Fruit fly (Drosophila melanogaster): ENCODE data around the gene CG7402.

CG7402 gene

dm6 chr3L:17849517-17849916, 38.0 kb upstream of the CG7402 start, which contains the start of gene TrpRS-m (continued):
- no peak for TF ChIP-seq fd85E (GFP tag; optimal IDR thresholded peaks at IDR 0.05)
- TF ChIP-seq dsx (GFP tag; optimal IDR thresholded peaks at IDR 0.05; ENCODE audit: poor library complexity, severe bottlenecking) = no peak
- no peak for TF ChIP-seq Hr38 (GFP tag; optimal IDR thresholded peaks at IDR 0.05)
- TF ChIP-seq Hr39 (GFP tag; optimal IDR thresholded peaks at IDR 0.05) = no peak
- peak; percentile 9 for TF ChIP-seq Eip93F (GFP tag; optimal IDR thresholded peaks at IDR 0.05)
- no peak for TF ChIP-seq Met (GFP tag; optimal IDR thresholded peaks at IDR 0.05)
- TF ChIP-seq CG3919 (GFP tag; optimal IDR thresholded peaks at IDR 0.05) = no peak
- TF ChIP-seq dac (GFP tag; optimal IDR thresholded peaks at IDR 0.05) = no peak
- no peak for TF ChIP-seq topi (GFP tag; optimal IDR thresholded peaks at IDR 0.05)
- TF ChIP-seq CG4318 (GFP tag; optimal IDR thresholded peaks at IDR 0.05) = no peak
- TF ChIP-seq salr (GFP tag; optimal IDR thresholded peaks at IDR 0.05) = no peak

dm6 chr3L:17856655-17857479, 30.6 kb upstream of the CG7402 start, which contains the start of gene CG5535:
TSS of gene CG5535 (minus strand) at chr3L:17856794.
- TF ChIP-seq svp (GFP tag) (no peak), dac (GFP tag; optimal IDR thresholded peaks at IDR 0.05) (peak; percentile 60), fd59A (GFP tag; optimal IDR thresholded peaks at IDR 0.05) (peak; percentile 60), Sox102F (GFP tag; optimal IDR thresholded peaks at IDR 0.05) (no peak), Smox (GFP tag; optimal IDR thresholded peaks at IDR 0.05) (no peak), lz (GFP tag; optimal IDR thresholded peaks at IDR 0.05) (peak; percentile 29), CG11902 (GFP tag; optimal IDR thresholded peaks at IDR 0.05) (peak; percentile 12), Ets96B (tag; optimal IDR thresholded peaks at IDR 0.05) (peak; percentile 73), achi (GFP tag; optimal IDR thresholded peaks at IDR 0.05) (peak; percentile 78), CG8119 (GFP tag; IDR thresholded peaks at IDR 0.05) (peak; percentile 77), Eip78C (GFP tag) (peak; percentile 90), CG9139 (GFP tag; optimal IDR thresholded peaks at IDR 0.05) (peak; percentile 50), Hr4 (GFP tag; optimal IDR thresholded peaks at IDR 0.05) (peak; percentile 73), CG11762 (GFP tag; optimal IDR thresholded peaks at IDR 0.05; ENCODE audit: insufficient read depth) (peak; percentile 47), fd85E (GFP tag; optimal IDR thresholded peaks at IDR 0.05) (no peak), dsx (GFP tag; optimal IDR thresholded peaks at IDR 0.05; ENCODE audit: poor library complexity, severe bottlenecking) (peak; percentile 50), eg (GFP tag; IDR thresholded peaks at IDR 0.05) (peak; percentile 76), vri (GFP tag; optimal IDR thresholded peaks at IDR 0.05) (peak; percentile 12), CG34406 (GFP tag; optimal IDR thresholded peaks at IDR 0.05) (peak; percentile 56), Met (GFP tag; optimal IDR thresholded peaks at IDR 0.05) (no peak), OdsH (GFP tag; optimal IDR thresholded peaks at IDR 0.05) (peak; percentile 74), pdm3 (GFP tag; optimal IDR thresholded peaks at IDR 0.05) (peak; percentile 64), CG32006 (GFP tag; optimal IDR thresholded peaks at IDR 0.05) (peak; percentile 96), esn (GFP tag; optimal IDR thresholded peaks at IDR 0.05) (peak; percentile 65), Sox14 (GFP tag; optimal IDR thresholded peaks at IDR 0.05) (peak; percentile 41), CG8632 (GFP tag; optimal IDR thresholded peaks at IDR 0.05) (peak; percentile 57), Hr38 (GFP tag; optimal IDR thresholded peaks at IDR 0.05) (no peak), acj6 (GFP tag; optimal IDR thresholded peaks at IDR 0.05) (peak; percentile 76), Sox15 (GFP tag; optimal IDR thresholded peaks at IDR 0.05) (peak; percentile 32), spab (GFP tag; optimal IDR thresholded peaks at IDR 0.05) (peak; percentile 77), Lpt (GFP tag; optimal IDR thresholded peaks at IDR 0.05) (peak; percentile 58), net (GFP tag; optimal IDR thresholded peaks at IDR 0.05) (peak; percentile 79), CG3032 (tag; optimal IDR thresholded peaks at IDR 0.05) (peak; percentile 75), ss (GFP tag; optimal IDR thresholded peaks at IDR 0.05) (peak; percentile 48 to 52), CG15336 (GFP tag; IDR thresholded peaks at IDR 0.05) (peak; percentile 44), CG7368 (GFP tag; optimal IDR thresholded peaks at IDR 0.05) (peak; percentile 47), Eip93F (GFP tag; optimal IDR thresholded peaks at IDR 0.05) (no peak), Ets21C (GFP tag; optimal IDR thresholded peaks at IDR 0.05) (no peak), CG8319 (GFP tag; optimal IDR thresholded peaks at IDR 0.05) (peak; percentile 20), CG6792 (GFP tag; optimal IDR thresholded peaks at IDR 0.05) (peak; percentile 66), cyc (GFP tag; optimal IDR thresholded peaks at IDR 0.05) (peak; percentile 2), salr (GFP tag; optimal IDR thresholded peaks at IDR 0.05) (peak in 1 of 2 experiments; percentile 98), fkh (GFP tag; optimal IDR thresholded peaks at IDR 0.05) (peak; percentile 68), Gug (GFP tag; IDR thresholded peaks at IDR 0.05) (peak; percentile 35)
